Worm (Caenorhabditis elegans): ENCODE data around the gene R151.8.

Gene R151.8

ce11 chrIII:7188300-7189052 lies 41.1 kb downstream of the R151.8 start, which contains the start of the genes F37C12.21 and F37C12.10 (continued):
- TF ChIP-seq Y105C5A.15 (GFP tag; IDR thresholded peaks at IDR 0.05) (no peak), F10B5.3 (tag; optimal IDR thresholded peaks at IDR 0.05) (no peak), hlh-11 (tag; optimal IDR thresholded peaks at IDR 0.05) (peak; percentile 67), ama-1 (optimal IDR thresholded peaks at IDR 0.05) (no peak), aha-1 (tag) (no peak), vab-7 (GFP tag; IDR thresholded peaks at IDR 0.05) (no peak), ceh-20 (GFP tag; IDR thresholded peaks at IDR 0.05) (no peak), nhr-48 (tag; optimal IDR thresholded peaks at IDR 0.05) (no peak), daf-12 (tag; optimal IDR thresholded peaks at IDR 0.05) (no peak), Y5F2A.4 (GFP tag; optimal IDR thresholded peaks at IDR 0.05) (no peak), saeg-2 (GFP tag; IDR thresholded peaks at IDR 0.05) (no peak), snpc-1.2 (GFP tag; IDR thresholded peaks at IDR 0.05) (no peak)

ce11 chrIII:7185473-7185872 lies 44.1 kb downstream of the R151.8 start, which contains the start of gene F37C12.14:
TSS of gene F37C12.14 (minus strand) at chrIII:7185573.
- TF ChIP-seq nhr-76 (tag; optimal IDR thresholded peaks at IDR 0.05) (no peak), ceh-32 (tag; optimal IDR thresholded peaks at IDR 0.05; ENCODE audit: poor library complexity) (no peak), Y5F2A.4 (GFP tag; optimal IDR thresholded peaks at IDR 0.05) (no peak), mdt-29 (GFP tag; IDR thresholded peaks at IDR 0.05) (no peak), lsy-2 (tag; optimal IDR thresholded peaks at IDR 0.05) (no peak), ctbp-1 (GFP tag; IDR thresholded peaks at IDR 0.05) (no peak), Y75B8A.6 (GFP tag; IDR thresholded peaks at IDR 0.05) (no peak), daf-16 (GFP tag; optimal IDR thresholded peaks at IDR 0.05) (no peak), daf-16 (tag; optimal IDR thresholded peaks at IDR 0.05) (no peak), ama-1 (optimal IDR thresholded peaks at IDR 0.05) (no peak), lin-29 (GFP tag; IDR thresholded peaks at IDR 0.05) (no peak), rbr-2 (tag; optimal IDR thresholded peaks at IDR 0.05) (no peak), lin-1 (GFP tag; IDR thresholded peaks at IDR 0.05) (no peak), gei-8 (GFP tag; optimal IDR thresholded peaks at IDR 0.05) (no peak), ceh-62 (tag; optimal IDR thresholded peaks at IDR 0.05) (no peak), fos-1 (tag; optimal IDR thresholded peaks at IDR 0.05) (no peak), lin-38 (GFP tag; IDR thresholded peaks at IDR 0.05) (no peak), spr-3 (GFP tag; optimal IDR thresholded peaks at IDR 0.05) (no peak), T26A8.4 (GFP tag; IDR thresholded peaks at IDR 0.05) (no peak)

ce11 chrIII:7184022-7184421 lies 45.6 kb downstream of the R151.8 start, which contains the start of gene yju-2:
TSS of gene yju-2 (plus strand) at chrIII:7184336.
- peak; percentile 42 for TF ChIP-seq aha-1 (tag)
- TF ChIP-seq mes-2 (tag; optimal IDR thresholded peaks at IDR 0.05; ENCODE audit: poor library complexity, severe bottlenecking), result peak; percentile 89
- TF ChIP-seq nhr-48 (tag; optimal IDR thresholded peaks at IDR 0.05), result no peak
- peak; percentile 60 for TF ChIP-seq nhr-6 (tag; optimal IDR thresholded peaks at IDR 0.05)
- TF ChIP-seq mep-1 (tag; optimal IDR thresholded peaks at IDR 0.05), result peak; percentile 78
- TF ChIP-seq nhr-111 (GFP tag; optimal IDR thresholded peaks at IDR 0.05), result no peak
- TF ChIP-seq lim-7 (GFP tag; IDR thresholded peaks at IDR 0.05), result no peak
- TF ChIP-seq mxl-3 (GFP tag; optimal IDR thresholded peaks at IDR 0.05), result no peak
- peak in 1 of 2 experiments; percentile 86 for TF ChIP-seq lsy-2 (tag; optimal IDR thresholded peaks at IDR 0.05)
- no peak for TF ChIP-seq skn-1 (tag; optimal IDR thresholded peaks at IDR 0.05)
- TF ChIP-seq zfp-2 (tag; optimal IDR thresholded peaks at IDR 0.05), result peak; percentile 36
- TF ChIP-seq aly-2 (tag; optimal IDR thresholded peaks at IDR 0.05), result no peak
- no peak for TF ChIP-seq ceh-20 (GFP tag; IDR thresholded peaks at IDR 0.05)
- no peak for TF ChIP-seq Y105C5A.15 (GFP tag; IDR thresholded peaks at IDR 0.05)
- TF ChIP-seq dve-1 (tag; optimal IDR thresholded peaks at IDR 0.05; ENCODE audit: insufficient read depth), result peak; percentile 55
- no peak for TF ChIP-seq unc-62 (GFP tag; optimal IDR thresholded peaks at IDR 0.05 in 1 of 2)
- no peak for TF ChIP-seq unc-62 (tag; optimal IDR thresholded peaks at IDR 0.05)
- no peak for TF ChIP-seq ceh-28 (tag; optimal IDR thresholded peaks at IDR 0.05)
- peak; percentile 8 for TF ChIP-seq unc-130 (GFP tag; optimal IDR thresholded peaks at IDR 0.05)
- peak; percentile 64 for TF ChIP-seq hlh-30 (tag; optimal IDR thresholded peaks at IDR 0.05; ENCODE audit: insufficient read depth)
- TF ChIP-seq fkh-10 (GFP tag; optimal IDR thresholded peaks at IDR 0.05), result peak; percentile 2
- TF ChIP-seq lin-13 (GFP tag; optimal IDR thresholded peaks at IDR 0.05), result peak; percentile 72
- peak; percentile 55 for TF ChIP-seq dpl-1 (GFP tag; optimal IDR thresholded peaks at IDR 0.05)
- peak; percentile 86 for TF ChIP-seq lin-38 (GFP tag; IDR thresholded peaks at IDR 0.05)
- peak; percentile 39 for TF ChIP-seq nhr-11 (tag; optimal IDR thresholded peaks at IDR 0.05)
- TF ChIP-seq lin-1 (GFP tag; IDR thresholded peaks at IDR 0.05), result no peak

All from whole organism, L4 larva.